Fruit fly (Drosophila melanogaster): ENCODE results near the gene CG9117.

DNA sequence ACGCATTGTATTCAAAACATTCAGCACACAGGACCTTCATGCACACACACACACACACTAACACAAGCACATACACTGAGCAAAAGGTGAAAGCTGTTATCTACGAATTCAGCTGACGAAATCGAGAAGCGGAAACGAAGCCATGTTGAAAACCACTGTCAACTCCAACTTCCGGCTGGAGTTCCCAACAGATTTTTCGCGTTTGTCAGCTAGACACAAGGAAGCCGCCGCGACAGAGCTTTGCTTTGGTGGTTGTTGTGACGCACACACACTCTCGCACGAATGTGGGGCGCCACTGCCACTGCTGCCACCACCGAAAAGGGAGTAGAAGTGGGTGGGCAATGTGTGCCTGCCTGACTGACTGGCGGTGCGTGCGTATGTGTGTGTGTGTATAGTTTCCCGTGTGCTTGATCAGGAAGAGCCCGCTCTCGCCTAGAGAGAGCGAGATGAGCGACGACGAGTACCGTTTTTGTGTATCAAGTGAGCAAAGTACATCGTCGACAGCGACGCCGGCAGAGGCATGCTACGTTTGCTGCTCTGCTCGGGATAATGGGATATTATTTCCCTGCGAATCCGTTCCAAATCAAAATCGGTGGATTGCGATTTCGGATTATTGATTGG is 40.0 kb downstream of the CG9117 start:
- TF ChIP-seq bab1 (GFP tag; optimal IDR thresholded peaks at IDR 0.05) = no peak
- TF ChIP-seq cnc (optimal IDR thresholded peaks at IDR 0.05) = no peak
- TF ChIP-seq Crg-1 (GFP tag; optimal IDR thresholded peaks at IDR 0.05) = no peak
- no peak for TF ChIP-seq CG14711 (tag; optimal IDR thresholded peaks at IDR 0.05)
- TF ChIP-seq CG7101 (tag; optimal IDR thresholded peaks at IDR 0.05) = no peak
- no peak for TF ChIP-seq Clk (GFP tag; optimal IDR thresholded peaks at IDR 0.05)
- no peak for TF ChIP-seq CG12768 (GFP tag; optimal IDR thresholded peaks at IDR 0.05)
- TF ChIP-seq tj (GFP tag; optimal IDR thresholded peaks at IDR 0.05) = no peak
- no peak for TF ChIP-seq ovo (GFP tag; optimal IDR thresholded peaks at IDR 0.05)
- TF ChIP-seq CG5204 (GFP tag; optimal IDR thresholded peaks at IDR 0.05) = no peak
- TF ChIP-seq cic (GFP tag; optimal IDR thresholded peaks at IDR 0.05) = no peak

Data from whole organism, adult.